Fruit fly (Drosophila melanogaster) whole organism, embryonic: Measurements from ENCODE around the gene CG15330.
A peak's percentile ranks its signal among the peaks of the same experiment; 100 is the strongest.

Source experiments
- Asciz ChIP-seq: fragments of 200-800 bp; sonication (Bioruptor generic); optimal IDR thresholded peaks from 2 replicates; lab custom pipeline; 2017; ENCODE audit warnings: missing biosample characterization, mild to moderate bottlenecking, missing genetic modification characterization, missing genetic modification reagents
- CG1024 ChIP-seq: fragments of 200-800 bp; sonication (Bioruptor generic); IDR thresholded peaks from 2 replicates; pipeline ENCODE4 v1.3.6; 2022; ENCODE audit warnings: missing biosample characterization, missing genetic modification characterization
- CG10267 ChIP-seq: fragments of 200-800 bp; sonication (Bioruptor generic); optimal IDR thresholded peaks from 2 replicates; lab custom pipeline; 2018; ENCODE audit warnings: missing biosample characterization, mild to moderate bottlenecking, missing genetic modification characterization, moderate library complexity
- CG12236 ChIP-seq: fragments of 200-800 bp; sonication (Bioruptor generic); optimal IDR thresholded peaks from 2 replicates; lab custom pipeline; 2016; ENCODE audit warnings: missing biosample characterization, missing genetic modification characterization
- CG13296 ChIP-seq: fragments of 200-800 bp; sonication (Bioruptor generic); optimal IDR thresholded peaks from 3 replicates; lab custom pipeline; 2018; ENCODE audit warnings: missing biosample characterization, mild to moderate bottlenecking, missing genetic modification characterization
- CG14667 ChIP-seq: fragments of 200-800 bp; sonication (Bioruptor generic); IDR thresholded peaks from 2 replicates; pipeline ENCODE4 v1.3.6; 2022; ENCODE audit warnings: missing biosample characterization, missing genetic modification characterization
- CG1529 ChIP-seq: fragments of 200-800 bp; sonication (Bioruptor generic); optimal IDR thresholded peaks from 3 replicates; lab custom pipeline; 2018; ENCODE audit warnings: missing biosample characterization, missing genetic modification characterization
- CG15479 ChIP-seq: fragments of 200-800 bp; sonication (Bioruptor generic); optimal IDR thresholded peaks from 3 replicates; lab custom pipeline; 2019; ENCODE audit warnings: missing biosample characterization, mild to moderate bottlenecking, missing genetic modification characterization, moderate library complexity
- CG15514 ChIP-seq: fragments of 200-800 bp; sonication (Bioruptor generic); optimal IDR thresholded peaks from 3 replicates; lab custom pipeline; 2017; ENCODE audit warnings: missing biosample characterization, missing genetic modification characterization, mild to moderate bottlenecking, moderate library complexity, missing genetic modification reagents
- CG16779 ChIP-seq: fragments of 200-800 bp; sonication (Bioruptor generic); IDR thresholded peaks from 2 replicates; pipeline ENCODE4 v1.3.6; 2022; ENCODE audit warnings: missing biosample characterization, missing genetic modification characterization
- CG18764 ChIP-seq: fragments of 200-800 bp; sonication (Bioruptor generic); optimal IDR thresholded peaks from 3 replicates; lab custom pipeline; 2016; ENCODE audit warnings: missing biosample characterization, missing genetic modification characterization
- CG31441 ChIP-seq: fragments of 200-800 bp; sonication (Bioruptor generic); IDR thresholded peaks from 2 replicates; pipeline ENCODE4 v1.3.6; 2022; ENCODE audit warnings: missing biosample characterization, missing genetic modification characterization
- CG5953 ChIP-seq: fragments of 200-800 bp; sonication (Bioruptor generic); IDR thresholded peaks from 2 replicates; pipeline ENCODE4 v1.3.6; 2022; ENCODE audit warnings: missing biosample characterization, missing genetic modification characterization
- CG6175 ChIP-seq: fragments of 200-800 bp; sonication (Bioruptor generic); IDR thresholded peaks from 3 replicates; pipeline ENCODE4 v1.3.6; 2022; ENCODE audit warnings: missing biosample characterization, missing genetic modification characterization
- CG9437 ChIP-seq: fragments of 200-800 bp; sonication (Bioruptor generic); optimal IDR thresholded peaks from 2 replicates; lab custom pipeline; 2018; ENCODE audit warnings: missing biosample characterization, mild to moderate bottlenecking, missing genetic modification characterization
- CkIIα-i1 ChIP-seq: fragments of 200-800 bp; sonication (Bioruptor generic); IDR thresholded peaks from 2 replicates; pipeline ENCODE4 v1.3.6; 2022; ENCODE audit warnings: missing biosample characterization, missing genetic modification characterization
- Eip74EF ChIP-seq, 2 experiments: fragments of 200-800 bp in 1 of 2; fragments of >200 bp in 1 of 2; sonication (Bioruptor generic) in 1 of 2; optimal IDR thresholded peaks; 2 replicates each; lab custom pipeline; 2017 to 2019; ENCODE audit warnings: missing biosample characterization in 2 of 2, missing genetic modification characterization in 2 of 2, mild to moderate bottlenecking in 1 of 2, moderate library complexity in 1 of 2
- Ets65A ChIP-seq: fragments of 200-800 bp; sonication (Bioruptor generic); peaks from one replicate; lab custom pipeline; 2016; ENCODE audit warnings: missing biosample characterization, missing genetic modification characterization
- Gug ChIP-seq: fragments of 200-800 bp; sonication (Bioruptor generic); IDR thresholded peaks from 4 replicates; pipeline ENCODE4 v1.3.6; 2022; ENCODE audit warnings: missing biosample characterization, missing genetic modification characterization
- H2.0 ChIP-seq: fragments of 200-800 bp; sonication (Bioruptor generic); IDR thresholded peaks from 2 replicates; pipeline ENCODE4 v1.3.6; 2022; ENCODE audit warnings: missing biosample characterization, missing genetic modification characterization
- HmgD ChIP-seq: fragments of 200-800 bp; sonication (Bioruptor generic); optimal IDR thresholded peaks from 3 replicates; lab custom pipeline; 2016; ENCODE audit warnings: missing biosample characterization, missing genetic modification characterization
- Hr3 ChIP-seq: fragments of 200-800 bp; sonication (Bioruptor generic); optimal IDR thresholded peaks from 3 replicates; lab custom pipeline; 2016; ENCODE audit warnings: missing biosample characterization, missing genetic modification characterization
- Lhr ChIP-seq: fragments of 200-800 bp; sonication (Bioruptor generic); optimal IDR thresholded peaks from 3 replicates; lab custom pipeline; 2017; ENCODE audit warnings: mild to moderate bottlenecking, missing biosample characterization, missing genetic modification reagents, missing genetic modification characterization
- Lpt ChIP-seq: fragments of >200 bp; optimal IDR thresholded peaks from 2 replicates; lab custom pipeline; 2018; ENCODE audit warnings: missing biosample characterization, missing genetic modification characterization
- Optix ChIP-seq: fragments of 200-800 bp; sonication (Bioruptor generic); IDR thresholded peaks from 3 replicates; pipeline ENCODE4 v1.3.6; 2022; ENCODE audit warnings: missing biosample characterization, missing genetic modification characterization
- Ptx1 ChIP-seq: fragments of 200-800 bp; sonication (Bioruptor generic); IDR thresholded peaks from 2 replicates; pipeline ENCODE4 v1.3.6; 2022; ENCODE audit warnings: missing biosample characterization, missing genetic modification characterization
- Sin3A ChIP-seq: fragments of >200 bp; optimal IDR thresholded peaks from 2 replicates; lab custom pipeline; 2018
- Six4 ChIP-seq: fragments of 200-800 bp; sonication (Bioruptor generic); optimal IDR thresholded peaks from 2 replicates; lab custom pipeline; 2016; ENCODE audit warnings: missing biosample characterization, missing genetic modification characterization
- Vsx1 ChIP-seq: fragments of 200-800 bp; sonication (Bioruptor generic); optimal IDR thresholded peaks from 2 replicates; lab custom pipeline; 2017; ENCODE audit warnings: missing biosample characterization, mild to moderate bottlenecking, missing genetic modification characterization, missing genetic modification reagents
- al ChIP-seq: fragments of 200-800 bp; sonication (Bioruptor generic); IDR thresholded peaks from 2 replicates; pipeline ENCODE4 v1.3.6; 2022; ENCODE audit warnings: missing biosample characterization, missing genetic modification characterization
- cad ChIP-seq: fragments of >200 bp; optimal IDR thresholded peaks from 2 replicates; lab custom pipeline; 2017; ENCODE audit warnings: missing biosample characterization, missing genetic modification characterization
- cwo ChIP-seq: fragments of 200-800 bp; sonication (Bioruptor generic); optimal IDR thresholded peaks from 3 replicates; lab custom pipeline; 2017; ENCODE audit warnings: missing biosample characterization, missing genetic modification characterization, mild to moderate bottlenecking, moderate library complexity, missing genetic modification reagents
- dpn ChIP-seq, 2 experiments: fragments of 200-800 bp; sonication (Bioruptor generic); optimal IDR thresholded peaks; 3 replicates each; lab custom pipeline; 2016; ENCODE audit warnings: missing biosample characterization in 2 of 2, missing genetic modification characterization in 2 of 2
- eve ChIP-seq, 2 experiments: fragments of >200 bp; optimal IDR thresholded peaks; 2 replicates each; lab custom pipeline; 2017; ENCODE audit warnings: missing biosample characterization in 2 of 2, missing genetic modification characterization in 2 of 2
- gem ChIP-seq: fragments of 200-800 bp; sonication (Bioruptor generic); optimal IDR thresholded peaks from 2 replicates; lab custom pipeline; 2019; ENCODE audit warnings: missing biosample characterization, mild to moderate bottlenecking, missing genetic modification characterization, moderate library complexity
- grn ChIP-seq: fragments of 200-800 bp; sonication (Bioruptor generic); optimal IDR thresholded peaks from 3 replicates; lab custom pipeline; 2017; ENCODE audit warnings: missing biosample characterization, missing genetic modification characterization
- gsb ChIP-seq: fragments of 200-800 bp; sonication (Bioruptor generic); IDR thresholded peaks from 2 replicates; pipeline ENCODE4 v1.3.6; 2022; ENCODE audit warnings: missing biosample characterization, missing genetic modification characterization
- kni ChIP-seq: fragments of 200-800 bp; sonication (Bioruptor generic); optimal IDR thresholded peaks from 3 replicates; lab custom pipeline; 2017; ENCODE audit warnings: mild to moderate bottlenecking, missing biosample characterization, missing genetic modification reagents, missing genetic modification characterization
- oc ChIP-seq: fragments of 200-800 bp; sonication (Bioruptor generic); optimal IDR thresholded peaks from 2 replicates; lab custom pipeline; 2018; ENCODE audit warnings: missing biosample characterization, mild to moderate bottlenecking, missing genetic modification characterization, moderate library complexity
- odd ChIP-seq: fragments of 200-800 bp; sonication (Bioruptor generic); optimal IDR thresholded peaks from 2 replicates; lab custom pipeline; 2017; ENCODE audit warnings: missing biosample characterization, mild to moderate bottlenecking, missing genetic modification characterization
- pan ChIP-seq, 4 experiments: fragments of >200 bp in 3 of 4; fragments of 200-800 bp in 1 of 4; sonication (Bioruptor generic) in 1 of 4; optimal IDR thresholded peaks in 3 of 4; IDR thresholded peaks in 1 of 4; 2 replicates each; pipeline versions ENCODE4 v1.3.6 to Lab custom; 2017 to 2022; ENCODE audit warnings: missing biosample characterization in 2 of 4, missing genetic modification characterization in 2 of 4, mixed read lengths in 1 of 4
- peb ChIP-seq: fragments of 200-800 bp; sonication (Bioruptor generic); IDR thresholded peaks from 2 replicates; pipeline ENCODE4 v1.3.6; 2022; ENCODE audit warnings: missing biosample characterization, missing genetic modification characterization
- phol ChIP-seq: fragments of 200-800 bp; sonication (Bioruptor generic); optimal IDR thresholded peaks from 3 replicates; lab custom pipeline; 2018; ENCODE audit warnings: missing biosample characterization, mild to moderate bottlenecking, missing genetic modification characterization, moderate library complexity
- prd ChIP-seq, 3 experiments: fragments of >200 bp in 2 of 3; fragments of 200-800 bp in 1 of 3; sonication (Bioruptor generic) in 1 of 3; optimal IDR thresholded peaks in 2 of 3; IDR thresholded peaks in 1 of 3; 2 replicates in 2 of 3; 3 replicates in 1 of 3; pipeline versions ENCODE4 v1.3.6 to Lab custom; 2017 to 2022; ENCODE audit warnings: missing biosample characterization in 1 of 3, missing genetic modification characterization in 1 of 3
- pum ChIP-seq: fragments of 200-800 bp; sonication (Bioruptor generic); optimal IDR thresholded peaks from 2 replicates; lab custom pipeline; 2016; ENCODE audit warnings: missing biosample characterization, missing genetic modification characterization
- ranshi ChIP-seq: fragments of 200-800 bp; sonication (Bioruptor generic); IDR thresholded peaks from 2 replicates; pipeline ENCODE4 v1.3.6; 2022; ENCODE audit warnings: missing biosample characterization, missing genetic modification characterization
- row ChIP-seq: fragments of 200-800 bp; sonication (Bioruptor generic); IDR thresholded peaks from 3 replicates; pipeline ENCODE4 v1.3.6; 2022; ENCODE audit warnings: missing biosample characterization, missing genetic modification characterization
- sna ChIP-seq: fragments of 200-800 bp; sonication (Bioruptor generic); IDR thresholded peaks from 2 replicates; pipeline ENCODE4 v1.3.6; 2022; ENCODE audit warnings: missing biosample characterization, missing genetic modification characterization; ENCODE audit not compliant: partially characterized antibody
- ssp ChIP-seq: fragments of 200-800 bp; sonication (Bioruptor generic); IDR thresholded peaks from 2 replicates; pipeline ENCODE4 v1.3.6; 2022; ENCODE audit warnings: missing biosample characterization, missing genetic modification characterization
- stc ChIP-seq: fragments of 200-800 bp; sonication (Bioruptor generic); IDR thresholded peaks from 2 replicates; pipeline ENCODE4 v1.3.6; 2022; ENCODE audit warnings: missing biosample characterization, missing genetic modification characterization

The CG15330 gene

DNA sequence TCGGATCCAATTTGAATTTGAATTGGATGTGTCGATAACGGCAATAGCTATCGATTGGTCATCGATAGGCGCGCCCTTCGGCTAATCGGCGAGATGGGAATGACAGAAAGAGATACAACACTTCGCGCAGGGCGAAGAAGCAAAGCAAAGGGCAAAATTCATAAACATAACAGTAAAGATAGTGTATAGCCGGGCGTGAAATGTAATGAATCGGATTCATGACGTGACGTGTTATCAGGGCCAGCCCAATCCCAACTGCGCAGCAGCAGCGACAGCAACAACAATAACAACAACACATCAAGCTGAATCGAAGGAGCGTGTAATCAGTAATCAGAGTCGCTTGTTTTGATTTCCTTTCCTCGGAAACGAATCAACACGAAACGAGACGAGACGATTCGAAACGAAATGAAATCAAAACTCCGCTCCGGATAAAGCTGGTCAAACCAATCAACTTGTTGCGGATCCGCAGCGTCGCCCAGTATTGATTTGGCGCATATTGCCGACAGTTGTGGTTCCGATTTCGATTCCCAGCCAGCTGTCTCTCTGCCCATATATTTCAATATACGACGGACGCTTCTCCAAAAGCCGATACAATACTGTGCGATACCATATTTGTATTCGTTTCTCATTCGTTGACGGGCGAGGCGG, 43.8 kb upstream of the CG15330 start, which contains the start of gene snz (continued):
- TF ChIP-seq CG10267 (tag; lab: Kevin White, UChicago) (peak; percentile 22), CG31441 (GFP tag; lab: Robert Waterston, UW) (no peak), Hr3 (GFP tag; lab: Kevin White, UChicago) (no peak), HmgD (no peak), CG5953 (no peak), oc (tag; lab: Kevin White, UChicago) (no peak), Lpt (GFP tag; lab: Kevin White, UChicago) (no peak), Ets65A (GFP tag; lab: Kevin White, UChicago) (no peak), Vsx1 (no peak), phol (tag; lab: Kevin White, UChicago) (no peak), ranshi (GFP tag; lab: Robert Waterston, UW) (no peak; the same call in 1 of the 2 replicates), ssp (GFP tag; lab: Robert Waterston, UW) (no peak), cwo (GFP tag; lab: Kevin White, UChicago) (no peak), pum (GFP tag; lab: Kevin White, UChicago) (no peak), CkIIα-i1 (no peak), Asciz (GFP tag; lab: Kevin White, UChicago) (no peak), pan (optimal IDR thresholded peaks at IDR 0.05; lab: Kevin White, UChicago) (no peak), pan (GFP tag; optimal IDR thresholded peaks at IDR 0.05 in 1 of 2, IDR thresholded peaks at IDR 0.05 in 1 of 2) (peak in 1 of 2 experiments; percentile 19), eve (GFP tag; optimal IDR thresholded peaks at IDR 0.05; lab: Kevin White, UChicago) (no peak), CG15479 (peak; percentile 48), prd (optimal IDR thresholded peaks at IDR 0.05; lab: Kevin White, UChicago) (no peak), prd (GFP tag; IDR thresholded peaks at IDR 0.05; lab: Robert Waterston, UW) (peak; percentile 5; the same call in 1 of the 3 replicates), Gug (no peak), gsb (GFP tag; lab: Robert Waterston, UW) (no peak), CG15514 (GFP tag; lab: Kevin White, UChicago) (peak; percentile 25), cad (no peak), CG14667 (GFP tag; lab: Robert Waterston, UW) (no peak), kni (GFP tag; lab: Kevin White, UChicago) (no peak), stc (no peak), CG1529 (GFP tag; lab: Kevin White, UChicago) (no peak), CG6175 (no peak), dpn (GFP tag; optimal IDR thresholded peaks at IDR 0.05; lab: Kevin White, UChicago) (no peak), row (GFP tag; lab: Robert Waterston, UW) (peak; percentile 55), Sin3A (lab: Kevin White, UChicago) (peak; percentile 8), Ptx1 (GFP tag; lab: Robert Waterston, UW) (no peak), Optix (GFP tag; lab: Robert Waterston, UW) (no peak), CG18764 (GFP tag; lab: Kevin White, UChicago) (no peak), peb (GFP tag; lab: Robert Waterston, UW) (no peak), Six4 (GFP tag; lab: Kevin White, UChicago) (no peak), H2.0 (GFP tag; lab: Robert Waterston, UW) (no peak), CG13296 (no peak), CG9437 (GFP tag; lab: Kevin White, UChicago) (no peak), CG1024 (GFP tag; lab: Robert Waterston, UW) (no peak), al (GFP tag; lab: Robert Waterston, UW) (no peak), sna (GFP tag; lab: Robert Waterston, UW) (peak; percentile 77), CG12236 (GFP tag; lab: Kevin White, UChicago) (no peak), CG16779 (GFP tag; lab: Robert Waterston, UW) (no peak), Lhr (GFP tag; lab: Kevin White, UChicago) (no peak), Eip74EF (GFP tag; optimal IDR thresholded peaks at IDR 0.05; lab: Kevin White, UChicago) (no peak), odd (GFP tag; lab: Kevin White, UChicago) (no peak), grn (GFP tag; lab: Kevin White, UChicago) (peak; percentile 69), gem (tag; lab: Kevin White, UChicago) (no peak)
